Fruit fly (Drosophila melanogaster): ENCODE measurements around the gene CG31098.

dm6 chr3R:25258628-25259240 lies 34.0 kb downstream of the CG31098 start, which contains the start of gene CG11857:
- TF ChIP-seq CTCF (optimal IDR thresholded peaks at IDR 0.05) (peak; percentile 7 to 17), CG8478 (optimal IDR thresholded peaks at IDR 0.05) (no peak)
